Fruit fly (Drosophila melanogaster): ENCODE measurements around the gene Gfat2.

Gene Gfat2

DNA sequence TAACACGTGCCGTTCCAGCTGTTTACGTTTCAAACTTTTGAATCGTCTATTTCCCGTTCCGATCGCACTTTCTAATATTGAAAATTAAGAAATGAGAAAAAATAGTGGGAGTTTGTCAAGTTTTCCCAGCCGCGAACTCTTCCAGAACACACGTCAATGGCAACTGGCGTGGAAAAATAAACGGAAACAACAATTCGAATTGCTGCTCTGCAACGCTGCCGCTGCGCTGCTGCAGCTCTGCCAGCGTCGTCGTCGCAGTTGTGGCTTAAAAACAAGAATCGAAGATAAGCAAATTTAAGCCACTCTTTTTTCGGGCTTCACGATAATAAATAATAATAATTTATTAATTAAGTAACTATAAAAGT is 8.5 kb downstream of the Gfat2 start:
- no peak for TF ChIP-seq ttk (optimal IDR thresholded peaks at IDR 0.05)
- TF ChIP-seq insv (optimal IDR thresholded peaks at IDR 0.05) = no peak
- no peak for TF ChIP-seq Myc (optimal IDR thresholded peaks at IDR 0.05)
- TF ChIP-seq psq (optimal IDR thresholded peaks at IDR 0.05) = no peak
- no peak for TF ChIP-seq Sin3A (optimal IDR thresholded peaks at IDR 0.05)
- no peak for TF ChIP-seq h (optimal IDR thresholded peaks at IDR 0.05)

DNA sequence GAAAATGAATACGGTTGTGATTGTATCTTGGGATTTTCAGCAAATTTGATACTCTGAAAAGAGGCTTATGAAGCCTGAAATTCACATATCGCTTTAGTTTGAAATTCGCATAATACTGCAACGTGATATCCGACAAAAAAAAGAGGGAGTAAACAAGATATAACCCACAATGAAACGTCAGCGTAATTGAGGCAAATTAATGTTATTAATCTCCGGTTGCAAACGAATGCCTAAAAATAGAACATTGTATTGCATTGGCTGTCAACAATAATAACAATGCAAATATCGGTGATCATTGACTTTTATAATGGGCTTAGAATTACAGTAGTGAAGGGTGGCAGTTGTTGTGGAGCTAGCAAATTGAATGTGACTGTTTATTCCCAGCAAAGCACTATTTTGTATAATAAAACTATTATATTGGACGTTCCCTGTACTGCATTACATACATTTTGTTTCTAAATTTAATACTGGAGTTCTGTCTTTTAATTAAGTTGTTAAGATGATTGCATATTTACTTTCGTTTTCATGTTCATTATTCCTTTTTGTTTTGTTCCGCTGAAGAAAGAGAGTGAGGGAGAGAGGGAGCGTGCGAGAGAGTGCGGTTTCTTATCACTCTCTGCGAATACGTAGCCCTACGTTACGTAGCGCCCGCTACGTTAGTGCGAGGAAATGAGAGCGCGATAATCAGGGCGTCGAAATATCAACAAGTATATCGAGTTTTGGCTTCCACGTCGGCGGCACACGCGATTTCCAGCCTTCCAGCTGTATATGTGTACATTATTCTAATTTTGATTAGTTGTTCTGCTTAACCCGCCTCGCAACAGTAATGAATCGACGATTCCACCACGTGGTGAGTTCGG is 9.1 kb downstream of the Gfat2 start:
- TF ChIP-seq psq (optimal IDR thresholded peaks at IDR 0.05) = no peak
- no peak for TF ChIP-seq Myc (optimal IDR thresholded peaks at IDR 0.05)
- TF ChIP-seq ttk (optimal IDR thresholded peaks at IDR 0.05) = no peak
- TF ChIP-seq Sin3A (optimal IDR thresholded peaks at IDR 0.05) = no peak
- no peak for TF ChIP-seq h (optimal IDR thresholded peaks at IDR 0.05)
- TF ChIP-seq insv (optimal IDR thresholded peaks at IDR 0.05) = no peak

DNA sequence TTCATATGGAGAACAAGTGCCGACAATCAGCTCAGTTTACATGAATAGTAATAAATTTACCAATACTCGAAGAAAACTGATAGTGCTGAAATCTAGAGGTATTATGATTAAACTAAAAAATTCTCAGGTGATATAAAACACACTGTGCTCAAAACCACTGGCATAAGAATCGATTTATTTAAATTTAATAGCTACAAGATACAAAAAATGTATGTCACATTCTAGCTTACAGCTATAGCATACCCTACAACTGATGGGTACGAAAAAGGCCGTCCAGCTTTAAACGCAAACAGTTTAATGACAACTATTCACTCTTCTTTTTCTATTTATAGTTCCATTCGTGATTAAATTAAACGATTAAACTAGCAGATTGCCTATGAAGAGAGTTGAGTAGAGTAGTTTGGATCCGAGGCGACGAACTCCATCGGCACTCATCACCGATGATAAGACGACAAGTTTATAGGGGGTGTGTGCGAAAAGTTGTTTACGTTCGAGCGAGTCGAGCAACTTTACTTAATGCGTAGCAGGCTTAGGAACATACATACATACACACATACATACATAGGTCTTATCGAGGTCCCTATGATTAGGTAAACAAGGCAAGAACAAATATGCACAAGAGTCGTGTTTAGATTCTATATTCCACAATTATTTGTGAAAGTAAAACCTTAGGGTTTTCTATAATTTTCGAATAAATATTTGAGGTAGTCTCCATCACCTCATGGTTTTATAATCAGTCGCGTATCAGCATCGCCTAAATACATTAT is 10.6 kb downstream of the Gfat2 start:
- TF ChIP-seq Myc (optimal IDR thresholded peaks at IDR 0.05) = no peak

DNA sequence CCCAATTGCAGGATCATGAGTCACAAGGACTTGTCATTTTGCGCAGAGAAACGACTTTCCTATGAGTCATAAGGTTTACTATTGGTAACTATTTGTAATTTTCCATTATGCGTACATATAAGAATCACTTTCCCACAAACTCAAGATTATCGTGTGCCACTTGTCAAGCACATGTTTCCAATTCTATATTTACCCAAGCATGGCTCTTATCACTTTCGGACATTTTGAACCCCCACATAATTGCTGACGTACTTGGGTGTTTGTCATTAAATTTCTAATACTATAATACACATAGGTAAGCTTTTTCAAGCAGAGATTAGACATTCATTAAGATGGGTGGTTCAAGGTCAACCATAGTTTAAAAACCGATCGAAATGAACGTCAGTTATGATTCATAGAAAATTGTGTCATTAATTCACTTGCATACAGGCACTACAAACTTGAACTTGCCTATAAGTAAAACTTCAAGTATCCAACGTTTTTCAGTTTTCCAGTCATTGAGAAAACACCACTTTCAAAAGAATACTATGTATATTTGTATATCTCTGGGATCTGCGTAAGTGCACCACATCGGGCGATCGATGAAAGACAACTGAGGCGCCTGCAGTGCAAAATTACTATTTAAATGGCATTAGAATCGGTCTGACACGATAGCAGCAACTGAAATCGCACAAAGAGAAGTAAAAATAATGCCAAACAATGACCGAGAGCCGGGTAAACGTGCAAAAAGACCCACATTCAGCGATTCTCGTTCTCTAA is 11.7 kb downstream of the Gfat2 start:
- TF ChIP-seq insv (optimal IDR thresholded peaks at IDR 0.05) = no peak
- no peak for TF ChIP-seq Myc (optimal IDR thresholded peaks at IDR 0.05)
- TF ChIP-seq h (optimal IDR thresholded peaks at IDR 0.05) = no peak
- TF ChIP-seq ttk (optimal IDR thresholded peaks at IDR 0.05) = no peak
- TF ChIP-seq psq (optimal IDR thresholded peaks at IDR 0.05) = no peak
- TF ChIP-seq Sin3A (optimal IDR thresholded peaks at IDR 0.05) = no peak

DNA sequence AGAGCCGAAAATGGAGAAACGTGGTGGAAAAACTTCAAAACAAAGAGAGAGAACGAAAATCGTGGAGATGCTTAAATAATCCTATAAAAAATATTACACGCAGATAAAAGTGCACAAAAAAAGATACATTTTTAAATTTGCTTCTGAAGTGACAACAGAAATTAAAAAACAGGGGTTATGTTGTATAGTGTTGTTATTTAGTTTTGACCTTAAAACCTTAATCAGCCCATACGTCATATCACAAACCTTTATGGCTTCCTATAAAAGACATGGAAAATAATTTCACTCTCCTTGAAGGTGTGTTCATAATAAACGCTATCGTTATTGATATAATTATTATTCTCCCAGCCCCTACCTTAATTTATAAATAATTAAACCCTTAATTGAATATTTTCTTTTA is 12.4 kb downstream of the Gfat2 start:
- TF ChIP-seq Myc (optimal IDR thresholded peaks at IDR 0.05) = no peak
- no peak for TF ChIP-seq insv (optimal IDR thresholded peaks at IDR 0.05)
- TF ChIP-seq psq (optimal IDR thresholded peaks at IDR 0.05) = no peak
- TF ChIP-seq ttk (optimal IDR thresholded peaks at IDR 0.05) = no peak
- no peak for TF ChIP-seq h (optimal IDR thresholded peaks at IDR 0.05)
- TF ChIP-seq Sin3A (optimal IDR thresholded peaks at IDR 0.05) = no peak

DNA sequence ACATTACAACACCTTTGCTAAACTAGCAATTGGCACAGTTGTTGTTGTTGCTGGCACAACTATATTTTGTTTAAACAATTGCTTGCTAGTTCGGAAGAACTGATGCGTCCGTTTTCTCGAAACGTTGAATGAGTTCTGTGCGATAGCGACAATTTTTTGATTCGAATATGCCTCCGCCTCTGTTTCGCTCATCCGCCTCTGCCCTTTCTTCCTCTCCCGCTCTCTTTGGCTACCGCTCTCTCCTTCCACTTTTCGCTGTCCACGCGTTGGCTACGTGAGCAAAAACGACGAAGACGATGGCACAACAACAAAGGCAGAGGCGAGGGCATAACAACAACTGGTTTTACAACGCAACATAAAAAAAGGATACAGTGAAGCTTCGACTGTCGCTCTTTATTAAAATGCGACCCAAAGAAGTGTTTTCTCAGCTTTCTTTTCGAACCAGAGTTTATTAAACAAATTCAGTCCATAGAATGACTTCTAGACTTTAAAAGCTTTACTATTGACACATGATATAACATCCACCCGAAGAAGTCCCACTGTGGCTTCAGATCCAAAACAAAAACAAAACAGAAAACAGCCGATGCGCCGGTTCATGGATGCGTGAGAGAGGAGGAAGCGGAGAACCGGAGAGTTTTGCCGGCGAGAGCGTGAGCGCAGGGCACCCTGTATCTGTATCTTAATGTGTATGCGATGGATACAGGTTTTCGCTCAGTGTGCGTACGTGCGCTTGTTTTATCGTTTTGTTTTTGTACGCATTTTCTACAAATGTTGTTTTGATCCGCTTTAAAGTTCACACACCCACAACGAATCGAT is 13.2 kb downstream of the Gfat2 start:
- TF ChIP-seq psq (optimal IDR thresholded peaks at IDR 0.05) = no peak
- TF ChIP-seq h (optimal IDR thresholded peaks at IDR 0.05) = no peak

DNA sequence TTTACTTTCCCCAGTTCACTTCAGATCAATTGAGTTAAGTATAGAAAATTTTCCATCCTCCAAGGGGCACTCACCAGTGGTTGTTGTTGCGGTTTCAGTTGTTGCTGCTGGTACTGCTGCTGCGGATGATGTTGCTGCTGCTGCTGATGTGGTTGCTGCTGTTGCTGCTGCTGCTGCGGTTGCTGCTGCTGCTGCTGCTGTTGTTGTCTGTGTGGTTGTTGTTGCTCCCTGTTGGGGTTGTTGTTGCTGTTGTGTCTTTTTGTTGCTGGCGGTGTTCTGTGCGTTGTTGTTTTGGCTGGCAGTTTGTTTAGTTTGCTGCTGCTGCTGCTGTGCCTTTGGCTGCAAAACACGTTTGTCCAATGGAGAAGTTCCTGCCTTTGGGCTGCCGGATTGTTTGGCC is 14.2 kb downstream of the Gfat2 start:
- TF ChIP-seq insv (optimal IDR thresholded peaks at IDR 0.05) (no peak), Sin3A (optimal IDR thresholded peaks at IDR 0.05) (no peak), psq (optimal IDR thresholded peaks at IDR 0.05) (no peak), Myc (optimal IDR thresholded peaks at IDR 0.05) (no peak), h (optimal IDR thresholded peaks at IDR 0.05) (no peak), ttk (optimal IDR thresholded peaks at IDR 0.05) (no peak)

DNA sequence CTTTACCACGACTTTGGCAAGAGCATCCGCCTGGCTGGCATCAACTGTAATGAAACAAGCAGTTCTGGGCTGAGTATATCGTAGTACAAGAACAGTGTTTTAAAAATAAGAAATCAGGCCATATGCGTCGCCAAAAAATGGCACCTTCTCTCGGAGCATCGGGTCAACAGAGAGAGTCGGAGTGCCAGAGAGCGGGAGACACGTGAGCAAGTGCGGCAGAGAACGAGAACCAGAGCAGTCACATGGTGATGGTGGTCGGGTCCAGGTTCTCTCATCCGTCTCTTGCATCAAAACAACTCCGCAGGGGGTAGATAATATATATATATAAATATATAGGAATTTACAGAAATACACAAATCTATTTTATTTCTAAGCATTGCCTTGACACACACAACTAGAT is 14.7 kb downstream of the Gfat2 start:
- TF ChIP-seq psq (optimal IDR thresholded peaks at IDR 0.05) = no peak
- no peak for TF ChIP-seq Sin3A (optimal IDR thresholded peaks at IDR 0.05)
- TF ChIP-seq Myc (optimal IDR thresholded peaks at IDR 0.05) = no peak
- no peak for TF ChIP-seq insv (optimal IDR thresholded peaks at IDR 0.05)

DNA sequence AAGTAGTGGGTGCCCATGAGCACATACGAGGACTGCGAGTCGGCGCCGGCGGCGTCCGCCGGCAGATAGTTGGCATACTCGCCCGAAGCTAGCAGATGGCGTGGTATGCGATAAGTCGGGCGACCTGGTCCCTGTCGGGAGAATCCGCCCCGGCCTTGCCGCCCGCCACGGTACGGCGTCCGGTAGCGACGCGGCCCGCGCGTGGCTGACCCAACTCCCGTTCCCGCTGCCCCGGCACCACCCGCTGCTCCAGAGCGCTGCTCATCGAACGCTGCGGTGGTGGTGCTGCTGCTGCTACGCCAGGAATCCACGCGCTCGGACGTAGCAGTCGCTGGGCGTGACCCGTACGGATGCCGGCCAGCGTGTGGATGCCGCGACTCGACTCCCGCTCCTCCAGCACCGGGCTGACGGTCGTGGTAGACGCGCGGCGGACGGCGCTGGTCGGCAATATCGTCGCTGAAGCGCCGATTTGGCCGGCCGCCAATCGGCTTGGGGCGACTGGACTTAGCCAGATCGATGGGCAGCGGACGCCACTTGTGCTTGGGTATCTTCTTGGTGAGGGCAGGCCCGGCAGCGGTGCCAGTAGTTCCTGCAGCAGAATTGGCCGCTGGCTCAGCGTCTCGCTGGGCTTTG is 15.7 kb downstream of the Gfat2 start:
- TF ChIP-seq insv (optimal IDR thresholded peaks at IDR 0.05) (no peak), Sin3A (optimal IDR thresholded peaks at IDR 0.05) (no peak), h (optimal IDR thresholded peaks at IDR 0.05) (no peak), ttk (optimal IDR thresholded peaks at IDR 0.05) (no peak), psq (optimal IDR thresholded peaks at IDR 0.05) (no peak), Myc (optimal IDR thresholded peaks at IDR 0.05) (no peak)

DNA sequence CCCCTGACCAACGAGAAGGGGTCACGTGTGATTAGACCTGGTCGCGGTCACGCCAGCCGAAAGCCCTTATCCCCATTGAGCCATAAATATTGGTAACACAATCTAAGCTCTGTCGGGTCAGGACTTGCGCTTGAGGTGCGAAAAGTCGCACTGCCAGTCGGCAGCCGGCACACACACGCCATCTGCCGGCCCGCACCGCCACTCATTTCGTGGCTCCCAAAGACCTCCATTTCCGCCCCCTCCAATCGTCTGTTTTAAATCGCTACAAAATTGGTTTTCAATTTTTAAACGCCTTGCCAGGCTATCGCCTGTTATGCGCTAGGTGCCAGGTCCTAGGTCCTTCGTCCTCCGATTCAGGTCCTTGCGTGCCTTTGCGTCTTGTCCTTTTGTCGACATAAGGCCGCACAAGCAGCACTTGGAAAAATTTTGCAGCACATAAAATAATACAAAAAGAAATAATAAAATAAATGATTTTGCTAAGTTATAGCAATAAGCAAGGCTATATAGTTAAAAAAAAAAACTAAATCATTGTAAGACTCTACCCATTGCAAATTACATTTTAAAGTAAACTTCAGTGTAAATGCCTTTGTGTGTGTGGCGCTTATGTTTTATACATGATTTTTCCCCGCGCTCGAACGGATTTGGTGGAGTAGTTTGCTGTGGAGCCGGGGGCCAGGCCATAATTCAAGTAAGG is 22.3 kb downstream of the Gfat2 start:
- no peak for TF ChIP-seq Myc (optimal IDR thresholded peaks at IDR 0.05)
- TF ChIP-seq ttk (optimal IDR thresholded peaks at IDR 0.05) = no peak
- no peak for TF ChIP-seq Sin3A (optimal IDR thresholded peaks at IDR 0.05)
- no peak for TF ChIP-seq h (optimal IDR thresholded peaks at IDR 0.05)
- no peak for TF ChIP-seq insv (optimal IDR thresholded peaks at IDR 0.05)
- no peak for TF ChIP-seq psq (optimal IDR thresholded peaks at IDR 0.05)

Data from Kc167 (cell line).